Worm (Caenorhabditis elegans) whole organism, L1 larva: ENCODE results near the gene C31C9.7.

ENCODE experiments used
- C34B4.2 ChIP-seq: sonication (generic microtip); optimal IDR thresholded peaks from 2 replicates; lab custom pipeline; 2017; ENCODE audit warnings: mild to moderate bottlenecking, missing genetic modification characterization, missing compliant biosample characterization
- aha-1 ChIP-seq: fragments of 150-350 bp; optimal IDR thresholded peaks from 2 replicates; lab custom pipeline; 2014; ENCODE audit warnings: missing biosample characterization, missing genetic modification characterization
- alr-1 ChIP-seq: fragments of 200-800 bp; sonication (Bioruptor generic); optimal IDR thresholded peaks from 2 replicates; lab custom pipeline; 2018; ENCODE audit warnings: borderline replicate concordance, mild to moderate bottlenecking, missing genetic modification characterization, missing compliant biosample characterization
- aly-2 ChIP-seq: fragments of 150-350 bp; optimal IDR thresholded peaks from 2 replicates; lab custom pipeline; 2014; ENCODE audit warnings: missing biosample characterization, missing genetic modification characterization
- ama-1 ChIP-seq: fragments of 150-350 bp; optimal IDR thresholded peaks from 2 replicates; lab custom pipeline; 2014
- blmp-1 ChIP-seq: fragments of 150-350 bp; optimal IDR thresholded peaks from 2 replicates; lab custom pipeline; 2014; ENCODE audit warnings: missing biosample characterization, missing genetic modification characterization
- ceh-8 ChIP-seq: fragments of 200-800 bp; sonication (Bioruptor generic); optimal IDR thresholded peaks from 2 replicates; lab custom pipeline; 2018; ENCODE audit warnings: mild to moderate bottlenecking, missing genetic modification characterization, moderate library complexity, missing compliant biosample characterization
- ceh-82 ChIP-seq, 3 experiments: fragments of 150-350 bp in 1 of 3; sonication (generic microtip) in 2 of 3; optimal IDR thresholded peaks; 2 replicates each; lab custom pipeline; 2014 to 2017; ENCODE audit warnings: missing biosample characterization in 3 of 3, missing genetic modification characterization in 3 of 3
- ceh-88 ChIP-seq: fragments of 200-800 bp; sonication (Bioruptor generic); IDR thresholded peaks from 2 replicates; pipeline ENCODE4 v1.3.6; 2022; ENCODE audit warnings: missing genetic modification characterization, missing compliant biosample characterization
- ces-1 ChIP-seq: fragments of 150-350 bp; optimal IDR thresholded peaks from 2 replicates; lab custom pipeline; 2014; ENCODE audit warnings: missing biosample characterization, missing genetic modification reagents, missing genetic modification characterization
- dpl-1 ChIP-seq, 3 experiments: fragments of 150-350 bp in 2 of 3; sonication (generic microtip) in 1 of 3; optimal IDR thresholded peaks; 2 replicates each; lab custom pipeline; 2014 to 2017; ENCODE audit warnings: missing biosample characterization in 3 of 3, missing genetic modification characterization in 3 of 3, missing genetic modification reagents in 3 of 3
- dsc-1 ChIP-seq: sonication (generic microtip); optimal IDR thresholded peaks from 2 replicates; lab custom pipeline; 2016; ENCODE audit warnings: mild to moderate bottlenecking, missing genetic modification characterization, missing compliant biosample characterization
- efl-1 ChIP-seq, 4 experiments: fragments of 150-350 bp; optimal IDR thresholded peaks in 3 of 4; peaks in 1 of 4; 1 replicate in 1 of 4; 2 replicates in 3 of 4; lab custom pipeline; 2014; ENCODE audit warnings: missing biosample characterization in 2 of 4, missing genetic modification characterization in 2 of 4, missing genetic modification reagents in 2 of 4
- efl-3 ChIP-seq: fragments of 200-800 bp; sonication (Bioruptor generic); optimal IDR thresholded peaks from 2 replicates; lab custom pipeline; 2018; ENCODE audit warnings: mild to moderate bottlenecking, missing genetic modification characterization, missing compliant biosample characterization
- egl-13 ChIP-seq: sonication (generic microtip); optimal IDR thresholded peaks from 2 replicates; lab custom pipeline; 2016; ENCODE audit warnings: missing genotype, missing genetic modification reagents, missing genetic modification characterization, missing compliant biosample characterization
- fkh-10 ChIP-seq: sonication (generic microtip); optimal IDR thresholded peaks from 2 replicates; lab custom pipeline; 2017; ENCODE audit warnings: missing biosample characterization, missing genetic modification reagents, missing genetic modification characterization
- fkh-8 ChIP-seq: sonication (generic microtip); optimal IDR thresholded peaks from 2 replicates; lab custom pipeline; 2016; ENCODE audit warnings: mild to moderate bottlenecking, missing genetic modification characterization, missing compliant biosample characterization
- fos-1 ChIP-seq: fragments of 150-350 bp; optimal IDR thresholded peaks from 2 replicates; lab custom pipeline; 2014; ENCODE audit warnings: missing biosample characterization, missing genetic modification characterization
- hlh-17 ChIP-seq: fragments of 200-800 bp; sonication (Bioruptor generic); optimal IDR thresholded peaks from 2 replicates; lab custom pipeline; 2018; ENCODE audit warnings: missing genetic modification characterization, mild to moderate bottlenecking, missing compliant biosample characterization, moderate library complexity, borderline replicate concordance
- hlh-4 ChIP-seq: sonication (generic microtip); optimal IDR thresholded peaks from 2 replicates; lab custom pipeline; 2016; ENCODE audit warnings: mild to moderate bottlenecking, missing genetic modification characterization, missing compliant biosample characterization
- irx-1 ChIP-seq: sonication (generic microtip); optimal IDR thresholded peaks from 2 replicates; lab custom pipeline; 2016; ENCODE audit warnings: missing genetic modification characterization, missing compliant biosample characterization
- isw-1 ChIP-seq: fragments of 200-800 bp; sonication (Bioruptor generic); IDR thresholded peaks from 2 replicates; pipeline ENCODE4 v1.3.6; 2022; ENCODE audit warnings: missing genetic modification characterization, missing compliant biosample characterization
- jun-1 ChIP-seq: fragments of 150-350 bp; optimal IDR thresholded peaks from 2 replicates; lab custom pipeline; 2014; ENCODE audit warnings: missing biosample characterization, missing genetic modification reagents, missing genetic modification characterization
- lin-14 ChIP-seq: fragments of 200-800 bp; sonication (Bioruptor generic); optimal IDR thresholded peaks from 2 replicates; lab custom pipeline; 2018; ENCODE audit warnings: mild to moderate bottlenecking, missing genetic modification characterization, moderate library complexity, missing compliant biosample characterization
- lin-15B ChIP-seq: fragments of 150-350 bp; sonication (generic microtip); optimal IDR thresholded peaks from 3 replicates; lab custom pipeline; 2014; ENCODE audit warnings: missing biosample characterization, missing genetic modification characterization
- lir-3 ChIP-seq: sonication (generic microtip); optimal IDR thresholded peaks from 2 replicates; lab custom pipeline; 2016; ENCODE audit warnings: mild to moderate bottlenecking, missing genetic modification characterization, moderate library complexity, missing compliant biosample characterization; ENCODE audit not compliant: poor library complexity
- mab-9 ChIP-seq: fragments of 200-800 bp; sonication (Bioruptor generic); IDR thresholded peaks from 2 replicates; pipeline ENCODE4 v1.3.6; 2022; ENCODE audit warnings: missing genetic modification reagents, missing genetic modification characterization, missing compliant biosample characterization
- mdl-1 ChIP-seq, 2 experiments: fragments of 150-350 bp; optimal IDR thresholded peaks; 2 replicates each; lab custom pipeline; 2014 to 2017; ENCODE audit warnings: missing biosample characterization in 2 of 2, missing genetic modification characterization in 2 of 2, inconsistent platforms in 1 of 2
- mef-2 ChIP-seq: fragments of 150-350 bp; optimal IDR thresholded peaks from 2 replicates; lab custom pipeline; 2014; ENCODE audit warnings: missing biosample characterization, missing genetic modification characterization
- nhr-11 ChIP-seq: fragments of 150-350 bp; optimal IDR thresholded peaks from 2 replicates; lab custom pipeline; 2014; ENCODE audit warnings: missing biosample characterization, missing genetic modification characterization
- nhr-12 ChIP-seq: sonication (generic microtip); optimal IDR thresholded peaks from 2 replicates; lab custom pipeline; 2017; ENCODE audit warnings: missing biosample characterization, missing genetic modification characterization
- nhr-47 ChIP-seq: sonication (generic microtip); optimal IDR thresholded peaks from 2 replicates; lab custom pipeline; 2016; ENCODE audit warnings: mild to moderate bottlenecking, missing genetic modification characterization, moderate library complexity, missing compliant biosample characterization
- nhr-76 ChIP-seq: sonication (generic microtip); optimal IDR thresholded peaks from 2 replicates; lab custom pipeline; 2017; ENCODE audit warnings: missing biosample characterization, missing genetic modification characterization
- nhr-90 ChIP-seq: sonication (generic microtip); optimal IDR thresholded peaks from 2 replicates; lab custom pipeline; 2016; ENCODE audit warnings: mild to moderate bottlenecking, missing genetic modification characterization, missing compliant biosample characterization; ENCODE audit not compliant: poor library complexity
- pag-3 ChIP-seq: sonication (generic microtip); optimal IDR thresholded peaks from 2 replicates; lab custom pipeline; 2017; ENCODE audit warnings: missing genetic modification characterization, mild to moderate bottlenecking, missing compliant biosample characterization, antibody characterized with exemption, borderline replicate concordance; ENCODE audit not compliant: insufficient read depth
- pax-3 ChIP-seq: fragments of 200-800 bp; sonication (Bioruptor generic); optimal IDR thresholded peaks from 2 replicates; lab custom pipeline; 2018; ENCODE audit warnings: mild to moderate bottlenecking, missing genetic modification characterization, moderate library complexity, missing compliant biosample characterization
- pqm-1 ChIP-seq: sonication (generic microtip); optimal IDR thresholded peaks from 3 replicates; lab custom pipeline; 2017; ENCODE audit warnings: missing biosample characterization, missing genetic modification characterization
- rnt-1 ChIP-seq: sonication (generic microtip); optimal IDR thresholded peaks from 2 replicates; lab custom pipeline; 2016; ENCODE audit warnings: mild to moderate bottlenecking, missing genetic modification characterization, moderate library complexity, missing compliant biosample characterization
- skn-1 ChIP-seq: fragments of 150-350 bp; optimal IDR thresholded peaks from 2 replicates; lab custom pipeline; 2014; ENCODE audit warnings: missing biosample characterization, missing genetic modification characterization
- snu-23 ChIP-seq: sonication (generic microtip); optimal IDR thresholded peaks from 2 replicates; lab custom pipeline; 2016; ENCODE audit warnings: missing genetic modification characterization, missing compliant biosample characterization
- sptf-1 ChIP-seq: fragments of 150-350 bp; optimal IDR thresholded peaks from 2 replicates; lab custom pipeline; 2014; ENCODE audit warnings: missing biosample characterization, missing genetic modification characterization
- sup-37 ChIP-seq: fragments of 200-800 bp; sonication (Bioruptor generic); optimal IDR thresholded peaks from 2 replicates; lab custom pipeline; 2018; ENCODE audit warnings: mild to moderate bottlenecking, missing genetic modification characterization, missing compliant biosample characterization
- tbx-2 ChIP-seq: sonication (generic microtip); optimal IDR thresholded peaks from 2 replicates; lab custom pipeline; 2016; ENCODE audit warnings: missing genetic modification characterization, missing compliant biosample characterization
- tlp-1 ChIP-seq: fragments of 150-350 bp; optimal IDR thresholded peaks from 2 replicates; lab custom pipeline; 2014; ENCODE audit warnings: missing biosample characterization, missing genetic modification characterization
- unc-130 ChIP-seq: fragments of 150-350 bp; optimal IDR thresholded peaks from 2 replicates; lab custom pipeline; 2017; ENCODE audit warnings: missing biosample characterization, missing genetic modification characterization, inconsistent platforms
- unc-30 ChIP-seq: sonication (generic microtip); optimal IDR thresholded peaks from 2 replicates; lab custom pipeline; 2017; ENCODE audit warnings: missing biosample characterization, missing genetic modification characterization
- unc-62 ChIP-seq: fragments of 150-350 bp; optimal IDR thresholded peaks from 2 replicates; lab custom pipeline; 2014; ENCODE audit warnings: missing biosample characterization, missing genetic modification reagents, missing genetic modification characterization
- vab-15 ChIP-seq: sonication (generic microtip); optimal IDR thresholded peaks from 2 replicates; lab custom pipeline; 2017; ENCODE audit warnings: missing genotype, mild to moderate bottlenecking, missing genetic modification characterization, missing compliant biosample characterization
- zag-1 ChIP-seq: fragments of 150-350 bp; optimal IDR thresholded peaks from 2 replicates; lab custom pipeline; 2014; ENCODE audit warnings: missing biosample characterization, missing genetic modification characterization
- ztf-11 ChIP-seq, 2 experiments: sonication (generic microtip); optimal IDR thresholded peaks; 2 replicates each; lab custom pipeline; 2016 to 2017; ENCODE audit warnings: missing genetic modification characterization in 2 of 2, missing biosample characterization in 1 of 2, missing compliant biosample characterization in 1 of 2

C31C9.7 gene

DNA sequence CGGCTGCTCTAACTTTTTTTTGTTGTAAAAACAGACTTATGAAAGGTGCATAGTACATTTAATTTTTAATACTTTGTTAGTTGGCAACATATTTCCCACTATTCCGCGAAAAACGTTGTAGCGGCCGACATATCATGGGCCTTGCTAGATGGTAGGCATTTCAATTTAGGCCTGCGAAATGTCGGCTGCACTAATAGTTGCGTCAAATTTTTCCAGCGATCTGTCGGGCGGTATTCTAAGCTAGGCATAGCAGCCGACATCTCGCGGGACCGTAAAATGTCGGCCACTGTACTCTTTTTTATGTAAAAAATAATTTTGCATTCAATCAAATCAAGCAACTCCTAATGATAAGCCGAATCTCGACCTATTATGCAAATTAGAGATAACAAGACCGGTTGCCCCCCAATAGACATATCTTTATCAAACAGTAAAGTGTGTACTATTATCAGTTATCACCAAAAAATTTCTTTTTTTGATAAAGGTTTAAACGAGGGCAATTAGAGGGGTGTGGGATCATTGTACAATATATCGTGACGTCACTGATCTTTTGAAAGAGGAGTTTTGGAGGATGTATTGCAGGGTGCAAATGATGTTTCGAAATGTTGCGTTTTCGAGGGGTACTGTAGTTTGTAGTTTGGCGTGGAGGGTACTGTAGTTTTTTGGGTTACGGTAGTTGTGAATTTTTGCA, 3.8 kb upstream of the C31C9.7 start (continued):
- TF ChIP-seq pax-3 (tag; lab: Kevin White, UChicago), result no peak
- no peak for TF ChIP-seq aha-1
- TF ChIP-seq sup-37 (GFP tag; lab: Kevin White, UChicago), result no peak
- TF ChIP-seq lin-14 (GFP tag; lab: Kevin White, UChicago), result peak; percentile 35
- no peak for TF ChIP-seq dpl-1 (GFP tag; optimal IDR thresholded peaks at IDR 0.05; lab: Kevin White, UChicago)
- TF ChIP-seq tbx-2, result no peak
- TF ChIP-seq isw-1, result no peak
- no peak for TF ChIP-seq ztf-11 (tag; optimal IDR thresholded peaks at IDR 0.05; lab: Kevin White, UChicago)
- no peak for TF ChIP-seq zag-1 (tag; lab: Kevin White, UChicago)
- no peak for TF ChIP-seq nhr-90
- TF ChIP-seq lin-15B, result no peak
- no peak for TF ChIP-seq egl-13 (tag; lab: Kevin White, UChicago)
- no peak for TF ChIP-seq pag-3 (tag; lab: Kevin White, UChicago)
- TF ChIP-seq C34B4.2 (tag; lab: Kevin White, UChicago), result no peak
- no peak for TF ChIP-seq unc-130 (tag; lab: Kevin White, UChicago)
- TF ChIP-seq unc-30 (tag; lab: Kevin White, UChicago), result no peak
- peak; percentile 53 for TF ChIP-seq tlp-1
- TF ChIP-seq fkh-8 (tag; lab: Kevin White, UChicago), result no peak
- no peak for TF ChIP-seq ama-1
- TF ChIP-seq nhr-76 (tag; lab: Kevin White, UChicago), result no peak
- TF ChIP-seq unc-62 (GFP tag; lab: Kevin White, UChicago), result no peak
- TF ChIP-seq vab-15 (tag; lab: Kevin White, UChicago), result no peak
- TF ChIP-seq aly-2 (tag; lab: Kevin White, UChicago), result no peak
- no peak for TF ChIP-seq nhr-47
- no peak for TF ChIP-seq fos-1
- TF ChIP-seq efl-3 (GFP tag; lab: Kevin White, UChicago), result no peak
- no peak for TF ChIP-seq ces-1
- TF ChIP-seq mab-9 (GFP tag; lab: Robert Waterston, UW), result no peak
- TF ChIP-seq hlh-17, result no peak
- TF ChIP-seq nhr-11, result no peak
- TF ChIP-seq fkh-10 (GFP tag; lab: Kevin White, UChicago), result no peak
- TF ChIP-seq ceh-88, result no peak
- TF ChIP-seq lir-3, result no peak
- peak; percentile 15 for TF ChIP-seq jun-1
- no peak for TF ChIP-seq snu-23 (GFP tag; lab: Kevin White, UChicago)
- TF ChIP-seq rnt-1, result no peak
- TF ChIP-seq ceh-8, result no peak
- no peak for TF ChIP-seq pqm-1 (tag; lab: Kevin White, UChicago)
- no peak for TF ChIP-seq mdl-1 (tag; optimal IDR thresholded peaks at IDR 0.05; lab: Kevin White, UChicago)
- no peak for TF ChIP-seq irx-1 (tag; lab: Kevin White, UChicago)
- no peak for TF ChIP-seq mef-2
- no peak for TF ChIP-seq efl-1 (optimal IDR thresholded peaks at IDR 0.05; lab: Kevin White, UChicago)
- no peak for TF ChIP-seq efl-1 (GFP tag; optimal IDR thresholded peaks at IDR 0.05 in 1 of 2; lab: Kevin White, UChicago)
- no peak for TF ChIP-seq ceh-82 (tag; optimal IDR thresholded peaks at IDR 0.05; lab: Kevin White, UChicago)
- no peak for TF ChIP-seq nhr-12 (tag; lab: Kevin White, UChicago)
- TF ChIP-seq hlh-4 (tag; lab: Kevin White, UChicago), result no peak
- no peak for TF ChIP-seq dsc-1 (tag; lab: Kevin White, UChicago)
- peak; percentile 20 for TF ChIP-seq blmp-1
- TF ChIP-seq skn-1 (tag; lab: Kevin White, UChicago), result no peak
- TF ChIP-seq alr-1 (tag; lab: Kevin White, UChicago), result no peak
- TF ChIP-seq sptf-1 (tag; lab: Kevin White, UChicago), result no peak
